Fruit fly (Drosophila melanogaster): ENCODE results near the gene Srlp.

Srlp gene

dm6 chr3R:12408160-12408559, 25.7 kb upstream of the Srlp start, which contains the start of gene CG5196 (continued):
- TF ChIP-seq CG13287 (GFP tag; IDR thresholded peaks at IDR 0.05; ENCODE audit: partially characterized antibody) (peak; percentile 84), CG16813 (GFP tag; IDR thresholded peaks at IDR 0.05; ENCODE audit: partially characterized antibody) (peak; percentile 52; the same call in 2 of the 3 replicates), fru (optimal IDR thresholded peaks at IDR 0.05) (no peak), toy (GFP tag; IDR thresholded peaks at IDR 0.05) (no peak), CG7357 (GFP tag; IDR thresholded peaks at IDR 0.05) (no peak), sd (tag; optimal IDR thresholded peaks at IDR 0.05) (peak; percentile 30), CG4360 (GFP tag; IDR thresholded peaks at IDR 0.05) (no peak), Vsx1 (GFP tag; optimal IDR thresholded peaks at IDR 0.05) (peak; percentile 31), CG3995 (GFP tag; optimal IDR thresholded peaks at IDR 0.05) (peak; percentile 78), ci (GFP tag; IDR thresholded peaks at IDR 0.05) (no peak; the same call in 2 of the 3 replicates), H2.0 (GFP tag; IDR thresholded peaks at IDR 0.05) (no peak), YL-1 (GFP tag; optimal IDR thresholded peaks at IDR 0.05) (peak; percentile 50), CG32532 (GFP tag; IDR thresholded peaks at IDR 0.05) (no peak), row (GFP tag; IDR thresholded peaks at IDR 0.05) (peak; percentile 74), Meics (GFP tag; optimal IDR thresholded peaks at IDR 0.05) (no peak), vfl (GFP tag; optimal IDR thresholded peaks at IDR 0.05) (no peak), Hr78 (GFP tag; optimal IDR thresholded peaks at IDR 0.05) (no peak), CG15269 (tag; optimal IDR thresholded peaks at IDR 0.05) (no peak), CG11504 (tag; optimal IDR thresholded peaks at IDR 0.05) (no peak), psq (GFP tag; optimal IDR thresholded peaks at IDR 0.05) (no peak), CG1792 (GFP tag; optimal IDR thresholded peaks at IDR 0.05) (no peak), so (GFP tag; IDR thresholded peaks at IDR 0.05) (0 out of 3 replicates have a peak, but pooled peaks have one; percentile 25), wor (GFP tag; IDR thresholded peaks at IDR 0.05) (no peak), Atf-2 (GFP tag; optimal IDR thresholded peaks at IDR 0.05) (no peak), Adf1 (GFP tag; IDR thresholded peaks at IDR 0.05) (peak; percentile 36; the same call in 1 of the 2 replicates), CG18764 (GFP tag; optimal IDR thresholded peaks at IDR 0.05) (no peak), Oaz (GFP tag; IDR thresholded peaks at IDR 0.05) (no peak), CG15696 (tag; optimal IDR thresholded peaks at IDR 0.05) (no peak), CG18476 (GFP tag; optimal IDR thresholded peaks at IDR 0.05) (no peak), CG14014 (GFP tag; IDR thresholded peaks at IDR 0.05) (no peak; the same call in 1 of the 2 replicates), CG18262 (tag; optimal IDR thresholded peaks at IDR 0.05) (no peak), Hmx (GFP tag; optimal IDR thresholded peaks at IDR 0.05) (no peak), CG30431 (GFP tag; optimal IDR thresholded peaks at IDR 0.05) (no peak), pzg (GFP tag; optimal IDR thresholded peaks at IDR 0.05) (peak; percentile 86), CG17829 (tag; optimal IDR thresholded peaks at IDR 0.05) (peak; percentile 36), CG2889 (GFP tag; IDR thresholded peaks at IDR 0.05) (no peak), usp (GFP tag; optimal IDR thresholded peaks at IDR 0.05) (no peak), Opbp (GFP tag; IDR thresholded peaks at IDR 0.05; ENCODE audit: partially characterized antibody) (peak; percentile 72), gsb (GFP tag; IDR thresholded peaks at IDR 0.05) (no peak), CG10654 (GFP tag; optimal IDR thresholded peaks at IDR 0.05) (no peak), Sox100B (GFP tag; optimal IDR thresholded peaks at IDR 0.05) (no peak), CG9876 (GFP tag; optimal IDR thresholded peaks at IDR 0.05) (no peak), Ssrp (tag; optimal IDR thresholded peaks at IDR 0.05) (no peak), sens-2 (GFP tag; IDR thresholded peaks at IDR 0.05) (no peak), CG8281 (tag; optimal IDR thresholded peaks at IDR 0.05) (no peak), CG2129 (GFP tag; IDR thresholded peaks at IDR 0.05; ENCODE audit: partially characterized antibody) (no peak), CG8944 (GFP tag; optimal IDR thresholded peaks at IDR 0.05) (no peak), CTCF (GFP tag; optimal IDR thresholded peaks at IDR 0.05) (peak; percentile 8), peb (GFP tag; IDR thresholded peaks at IDR 0.05) (no peak), Awh (GFP tag; IDR thresholded peaks at IDR 0.05) (no peak), Eip74EF (GFP tag; optimal IDR thresholded peaks at IDR 0.05) (no peak), CoRest (tag; optimal IDR thresholded peaks at IDR 0.05) (peak; percentile 5), CG12155 (GFP tag; optimal IDR thresholded peaks at IDR 0.05) (no peak)
